Fruit fly (Drosophila melanogaster): ENCODE data around the gene CG17328.
A peak's percentile ranks its signal among the peaks of the same experiment; 100 is the strongest.

Gene CG17328

dm6 chr2L:16287602-16288392 lies 11.9 kb upstream of the CG17328 start, which contains the start of the genes crp and pkaap (continued):
- TF ChIP-seq Sox15 (GFP tag; optimal IDR thresholded peaks at IDR 0.05) (peak; percentile 25), CG6808 (GFP tag; optimal IDR thresholded peaks at IDR 0.05) (peak; percentile 17), topi (GFP tag; optimal IDR thresholded peaks at IDR 0.05) (peak; percentile 54), Eip93F (GFP tag; optimal IDR thresholded peaks at IDR 0.05) (peak; percentile 57), CG3919 (GFP tag; optimal IDR thresholded peaks at IDR 0.05) (peak; percentile 82), CG16779 (tag; optimal IDR thresholded peaks at IDR 0.05) (peak; percentile 14), Ets96B (tag; optimal IDR thresholded peaks at IDR 0.05) (no peak), Blimp-1 (GFP tag; optimal IDR thresholded peaks at IDR 0.05) (no peak), Gug (GFP tag; IDR thresholded peaks at IDR 0.05) (no peak), CG9139 (GFP tag; optimal IDR thresholded peaks at IDR 0.05) (peak; percentile 57), CG31627 (GFP tag; optimal IDR thresholded peaks at IDR 0.05) (peak; percentile 83), CG1621 (tag; optimal IDR thresholded peaks at IDR 0.05) (peak; percentile 65), Smox (GFP tag; optimal IDR thresholded peaks at IDR 0.05) (peak; percentile 77), Eip78C (GFP tag) (peak; percentile 80), ss (GFP tag; optimal IDR thresholded peaks at IDR 0.05) (peak; percentile 37 to 57), CG6792 (GFP tag; optimal IDR thresholded peaks at IDR 0.05) (peak; percentile 41), CG11902 (GFP tag; optimal IDR thresholded peaks at IDR 0.05) (peak; percentile 59), CG8632 (GFP tag; optimal IDR thresholded peaks at IDR 0.05) (no peak), Lpt (GFP tag; optimal IDR thresholded peaks at IDR 0.05) (no peak), Hr4 (GFP tag; optimal IDR thresholded peaks at IDR 0.05) (peak; percentile 49), OdsH (GFP tag; optimal IDR thresholded peaks at IDR 0.05) (peak; percentile 65), pdm3 (GFP tag; optimal IDR thresholded peaks at IDR 0.05) (peak; percentile 77), Sox14 (GFP tag; optimal IDR thresholded peaks at IDR 0.05) (peak; percentile 62), CG34406 (GFP tag; optimal IDR thresholded peaks at IDR 0.05) (no peak), CG4318 (GFP tag; optimal IDR thresholded peaks at IDR 0.05) (no peak), Eip75B (GFP tag; optimal IDR thresholded peaks at IDR 0.05) (peak; percentile 60), vri (GFP tag; optimal IDR thresholded peaks at IDR 0.05) (peak; percentile 58), CG8319 (GFP tag; optimal IDR thresholded peaks at IDR 0.05) (peak; percentile 25), CG6854 (GFP tag; optimal IDR thresholded peaks at IDR 0.05) (peak; percentile 28), dac (GFP tag; optimal IDR thresholded peaks at IDR 0.05) (peak; percentile 27), Hr38 (GFP tag; optimal IDR thresholded peaks at IDR 0.05) (no peak), Met (GFP tag; optimal IDR thresholded peaks at IDR 0.05) (peak; percentile 74), net (GFP tag; optimal IDR thresholded peaks at IDR 0.05) (peak; percentile 52), fd85E (GFP tag; optimal IDR thresholded peaks at IDR 0.05) (peak; percentile 48)

DNA sequence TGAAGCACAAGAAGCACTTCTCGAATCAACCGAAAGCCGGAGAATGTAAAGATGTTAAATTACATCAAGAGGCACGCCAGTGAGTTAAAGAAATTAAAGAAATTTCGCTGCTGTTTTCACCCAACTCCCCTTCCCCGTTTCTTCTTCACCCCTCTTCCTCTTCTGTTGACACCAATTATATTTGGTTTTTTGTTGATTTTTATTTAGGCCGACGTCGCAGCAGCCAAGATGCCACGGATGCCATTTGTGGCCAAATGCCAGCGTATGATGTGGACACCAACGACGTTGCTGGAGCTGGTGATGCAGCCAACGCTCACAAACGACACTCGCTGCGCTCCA lies 11.4 kb upstream of the CG17328 start:
- no peak for TF ChIP-seq svp (GFP tag)
- no peak for TF ChIP-seq CG11902 (GFP tag; optimal IDR thresholded peaks at IDR 0.05)
- TF ChIP-seq CG11294 (GFP tag; IDR thresholded peaks at IDR 0.05): no peak
- no peak for TF ChIP-seq ss (GFP tag; optimal IDR thresholded peaks at IDR 0.05)
- no peak for TF ChIP-seq Blimp-1 (GFP tag; optimal IDR thresholded peaks at IDR 0.05)
- no peak for TF ChIP-seq CG6808 (GFP tag; optimal IDR thresholded peaks at IDR 0.05)
- TF ChIP-seq CG4318 (GFP tag; optimal IDR thresholded peaks at IDR 0.05): no peak
- TF ChIP-seq CG7368 (GFP tag; optimal IDR thresholded peaks at IDR 0.05): no peak
- no peak for TF ChIP-seq Hr38 (GFP tag; optimal IDR thresholded peaks at IDR 0.05)
- no peak for TF ChIP-seq acj6 (GFP tag; optimal IDR thresholded peaks at IDR 0.05)
- no peak for TF ChIP-seq fd85E (GFP tag; optimal IDR thresholded peaks at IDR 0.05)

DNA sequence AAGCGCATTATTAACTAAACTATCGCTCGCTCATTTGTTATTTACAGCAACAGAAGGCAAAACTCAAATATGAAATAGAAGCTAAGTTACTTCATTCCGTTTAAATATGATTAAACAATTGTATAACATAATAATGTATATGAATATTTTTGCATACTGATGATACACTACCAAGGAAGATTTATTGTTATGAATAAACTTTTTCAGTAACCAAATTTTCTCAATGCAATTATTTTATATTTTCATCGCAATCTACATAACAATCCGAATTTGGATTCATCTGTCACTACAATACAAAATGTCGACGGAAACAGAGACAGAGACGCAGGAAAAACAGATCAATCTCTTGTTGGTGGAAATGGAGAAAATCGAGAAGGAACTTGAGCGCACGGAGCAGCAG lies 8.8 kb upstream of the CG17328 start, which contains the start of gene CG17329:
TSS of gene CG17329 (plus strand) at position 301 of the 400 bp plus-strand sequence.
- TF ChIP-seq Sox102F (GFP tag; optimal IDR thresholded peaks at IDR 0.05) (no peak), Ets21C (GFP tag; optimal IDR thresholded peaks at IDR 0.05) (no peak), spab (GFP tag; optimal IDR thresholded peaks at IDR 0.05) (no peak), Gug (GFP tag; IDR thresholded peaks at IDR 0.05) (no peak), CG31627 (GFP tag; optimal IDR thresholded peaks at IDR 0.05) (no peak), CG16779 (tag; optimal IDR thresholded peaks at IDR 0.05) (no peak), CG3032 (tag; optimal IDR thresholded peaks at IDR 0.05) (no peak), net (GFP tag; optimal IDR thresholded peaks at IDR 0.05) (no peak), Eip78C (GFP tag) (no peak), CG3919 (GFP tag; optimal IDR thresholded peaks at IDR 0.05) (no peak), Met (GFP tag; optimal IDR thresholded peaks at IDR 0.05) (no peak), CG8119 (GFP tag; IDR thresholded peaks at IDR 0.05) (no peak), salr (GFP tag; optimal IDR thresholded peaks at IDR 0.05) (no peak), CG4318 (GFP tag; optimal IDR thresholded peaks at IDR 0.05) (no peak), CG6854 (GFP tag; optimal IDR thresholded peaks at IDR 0.05) (no peak), OdsH (GFP tag; optimal IDR thresholded peaks at IDR 0.05) (no peak)
